Worm (Caenorhabditis elegans) whole organism, L1 larva: ENCODE measurements around the gene Y42G9A.3.
A peak's percentile ranks its signal among the peaks of the same experiment; 100 is the strongest.

Experiments used
- C04F5.9 ChIP-seq: sonication (generic microtip); optimal IDR thresholded peaks from 2 replicates; lab custom pipeline; 2016; ENCODE audit warnings: missing genetic modification characterization, missing compliant biosample characterization
- C16A3.4 ChIP-seq: fragments of 150-350 bp; optimal IDR thresholded peaks from 2 replicates; lab custom pipeline; 2014; ENCODE audit warnings: missing biosample characterization, missing genetic modification characterization
- C34B4.2 ChIP-seq: sonication (generic microtip); optimal IDR thresholded peaks from 2 replicates; lab custom pipeline; 2017; ENCODE audit warnings: mild to moderate bottlenecking, missing genetic modification characterization, missing compliant biosample characterization
- Y116A8C.19 ChIP-seq: sonication (generic microtip); optimal IDR thresholded peaks from 2 replicates; lab custom pipeline; 2016; ENCODE audit warnings: missing compliant biosample characterization, missing genetic modification characterization, borderline replicate concordance
- aly-2 ChIP-seq: fragments of 150-350 bp; optimal IDR thresholded peaks from 2 replicates; lab custom pipeline; 2014; ENCODE audit warnings: missing biosample characterization, missing genetic modification characterization
- blmp-1 ChIP-seq: fragments of 150-350 bp; optimal IDR thresholded peaks from 2 replicates; lab custom pipeline; 2014; ENCODE audit warnings: missing biosample characterization, missing genetic modification characterization
- ceh-63 ChIP-seq: fragments of 200-800 bp; sonication (Bioruptor generic); optimal IDR thresholded peaks from 2 replicates; lab custom pipeline; 2018; ENCODE audit warnings: mild to moderate bottlenecking, missing genetic modification characterization, missing compliant biosample characterization
- ceh-82 ChIP-seq, 3 experiments: fragments of 150-350 bp in 1 of 3; sonication (generic microtip) in 2 of 3; optimal IDR thresholded peaks; 2 replicates each; lab custom pipeline; 2014 to 2017; ENCODE audit warnings: missing biosample characterization in 3 of 3, missing genetic modification characterization in 3 of 3
- dpl-1 ChIP-seq, 3 experiments: fragments of 150-350 bp in 2 of 3; sonication (generic microtip) in 1 of 3; optimal IDR thresholded peaks; 2 replicates each; lab custom pipeline; 2014 to 2017; ENCODE audit warnings: missing biosample characterization in 3 of 3, missing genetic modification characterization in 3 of 3, missing genetic modification reagents in 3 of 3
- dsc-1 ChIP-seq: sonication (generic microtip); optimal IDR thresholded peaks from 2 replicates; lab custom pipeline; 2016; ENCODE audit warnings: mild to moderate bottlenecking, missing genetic modification characterization, missing compliant biosample characterization
- efl-1 ChIP-seq, 4 experiments: fragments of 150-350 bp; optimal IDR thresholded peaks in 3 of 4; peaks in 1 of 4; 1 replicate in 1 of 4; 2 replicates in 3 of 4; lab custom pipeline; 2014; ENCODE audit warnings: missing biosample characterization in 2 of 4, missing genetic modification characterization in 2 of 4, missing genetic modification reagents in 2 of 4
- egl-13 ChIP-seq: sonication (generic microtip); optimal IDR thresholded peaks from 2 replicates; lab custom pipeline; 2016; ENCODE audit warnings: missing genotype, missing genetic modification reagents, missing genetic modification characterization, missing compliant biosample characterization
- elt-2 ChIP-seq: sonication (generic microtip); optimal IDR thresholded peaks from 2 replicates; lab custom pipeline; 2016; ENCODE audit warnings: missing genetic modification characterization, mild to moderate bottlenecking, inconsistent platforms, missing compliant biosample characterization, missing genetic modification reagents
- hlh-17 ChIP-seq: fragments of 200-800 bp; sonication (Bioruptor generic); optimal IDR thresholded peaks from 2 replicates; lab custom pipeline; 2018; ENCODE audit warnings: missing genetic modification characterization, mild to moderate bottlenecking, missing compliant biosample characterization, moderate library complexity, borderline replicate concordance
- jun-1 ChIP-seq: fragments of 150-350 bp; optimal IDR thresholded peaks from 2 replicates; lab custom pipeline; 2014; ENCODE audit warnings: missing biosample characterization, missing genetic modification reagents, missing genetic modification characterization
- lin-14 ChIP-seq: fragments of 200-800 bp; sonication (Bioruptor generic); optimal IDR thresholded peaks from 2 replicates; lab custom pipeline; 2018; ENCODE audit warnings: mild to moderate bottlenecking, missing genetic modification characterization, moderate library complexity, missing compliant biosample characterization
- lin-35 ChIP-seq, 2 experiments: fragments of 150-350 bp; optimal IDR thresholded peaks; 2 replicates each; lab custom pipeline; 2014; ENCODE audit warnings: missing biosample characterization in 2 of 2, missing genetic modification characterization in 2 of 2, missing genetic modification reagents in 2 of 2
- lir-3 ChIP-seq: sonication (generic microtip); optimal IDR thresholded peaks from 2 replicates; lab custom pipeline; 2016; ENCODE audit warnings: mild to moderate bottlenecking, missing genetic modification characterization, moderate library complexity, missing compliant biosample characterization; ENCODE audit not compliant: poor library complexity
- lsy-2 ChIP-seq, 2 experiments: fragments of 150-350 bp; optimal IDR thresholded peaks; 2 replicates each; lab custom pipeline; 2014; ENCODE audit warnings: missing biosample characterization in 2 of 2, missing genetic modification characterization in 2 of 2
- mdl-1 ChIP-seq, 2 experiments: fragments of 150-350 bp; optimal IDR thresholded peaks; 2 replicates each; lab custom pipeline; 2014 to 2017; ENCODE audit warnings: missing biosample characterization in 2 of 2, missing genetic modification characterization in 2 of 2, inconsistent platforms in 1 of 2
- nhr-20 ChIP-seq: sonication (generic microtip); optimal IDR thresholded peaks from 2 replicates; lab custom pipeline; 2016; ENCODE audit warnings: mild to moderate bottlenecking, missing genetic modification characterization, missing compliant biosample characterization
- nhr-237 ChIP-seq: fragments of 150-350 bp; optimal IDR thresholded peaks from 2 replicates; lab custom pipeline; 2014; ENCODE audit warnings: missing biosample characterization, missing genetic modification characterization
- nhr-28 ChIP-seq: fragments of 150-350 bp; optimal IDR thresholded peaks from 2 replicates; lab custom pipeline; 2014; ENCODE audit warnings: missing biosample characterization, missing genetic modification characterization
- nhr-47 ChIP-seq: sonication (generic microtip); optimal IDR thresholded peaks from 2 replicates; lab custom pipeline; 2016; ENCODE audit warnings: mild to moderate bottlenecking, missing genetic modification characterization, moderate library complexity, missing compliant biosample characterization
- nhr-71 ChIP-seq: sonication (generic microtip); optimal IDR thresholded peaks from 2 replicates; lab custom pipeline; 2016; ENCODE audit warnings: mild to moderate bottlenecking, missing genetic modification characterization, moderate library complexity, missing compliant biosample characterization
- nhr-85 ChIP-seq: sonication (generic microtip); peaks from one replicate; lab custom pipeline; 2016; ENCODE audit warnings: missing genetic modification characterization, inconsistent platforms, missing compliant biosample characterization
- nhr-90 ChIP-seq: sonication (generic microtip); optimal IDR thresholded peaks from 2 replicates; lab custom pipeline; 2016; ENCODE audit warnings: mild to moderate bottlenecking, missing genetic modification characterization, missing compliant biosample characterization; ENCODE audit not compliant: poor library complexity
- pax-3 ChIP-seq: fragments of 200-800 bp; sonication (Bioruptor generic); optimal IDR thresholded peaks from 2 replicates; lab custom pipeline; 2018; ENCODE audit warnings: mild to moderate bottlenecking, missing genetic modification characterization, moderate library complexity, missing compliant biosample characterization
- snpc-4 ChIP-seq: fragments of 150-350 bp; optimal IDR thresholded peaks from 2 replicates; lab custom pipeline; 2014; ENCODE audit warnings: missing biosample characterization, missing genetic modification characterization
- snu-23 ChIP-seq: sonication (generic microtip); optimal IDR thresholded peaks from 2 replicates; lab custom pipeline; 2016; ENCODE audit warnings: missing genetic modification characterization, missing compliant biosample characterization
- sox-4 ChIP-seq: sonication (generic microtip); optimal IDR thresholded peaks from 2 replicates; lab custom pipeline; 2016; ENCODE audit warnings: missing genetic modification characterization, missing compliant biosample characterization
- tbx-2 ChIP-seq: sonication (generic microtip); optimal IDR thresholded peaks from 2 replicates; lab custom pipeline; 2016; ENCODE audit warnings: missing genetic modification characterization, missing compliant biosample characterization
- tlp-1 ChIP-seq: fragments of 150-350 bp; optimal IDR thresholded peaks from 2 replicates; lab custom pipeline; 2014; ENCODE audit warnings: missing biosample characterization, missing genetic modification characterization
- unc-30 ChIP-seq: sonication (generic microtip); optimal IDR thresholded peaks from 2 replicates; lab custom pipeline; 2017; ENCODE audit warnings: missing biosample characterization, missing genetic modification characterization
- unc-86 ChIP-seq: sonication (generic microtip); optimal IDR thresholded peaks from 2 replicates; lab custom pipeline; 2016; ENCODE audit warnings: missing genetic modification characterization, missing compliant biosample characterization
- unc-98 ChIP-seq: fragments of 200-800 bp; sonication (Bioruptor generic); IDR thresholded peaks from 2 replicates; pipeline ENCODE4 v1.3.6; 2022; ENCODE audit warnings: missing genetic modification characterization, missing compliant biosample characterization
- xbp-1 ChIP-seq: sonication (generic microtip); optimal IDR thresholded peaks from 2 replicates; lab custom pipeline; 2016; ENCODE audit warnings: missing genetic modification characterization, missing compliant biosample characterization
- zag-1 ChIP-seq: fragments of 150-350 bp; optimal IDR thresholded peaks from 2 replicates; lab custom pipeline; 2014; ENCODE audit warnings: missing biosample characterization, missing genetic modification characterization
- zip-4 ChIP-seq: fragments of 200-800 bp; sonication (Bioruptor generic); optimal IDR thresholded peaks from 2 replicates; lab custom pipeline; 2018; ENCODE audit warnings: mild to moderate bottlenecking, missing genetic modification characterization, moderate library complexity, missing compliant biosample characterization

Y42G9A.3 gene

DNA sequence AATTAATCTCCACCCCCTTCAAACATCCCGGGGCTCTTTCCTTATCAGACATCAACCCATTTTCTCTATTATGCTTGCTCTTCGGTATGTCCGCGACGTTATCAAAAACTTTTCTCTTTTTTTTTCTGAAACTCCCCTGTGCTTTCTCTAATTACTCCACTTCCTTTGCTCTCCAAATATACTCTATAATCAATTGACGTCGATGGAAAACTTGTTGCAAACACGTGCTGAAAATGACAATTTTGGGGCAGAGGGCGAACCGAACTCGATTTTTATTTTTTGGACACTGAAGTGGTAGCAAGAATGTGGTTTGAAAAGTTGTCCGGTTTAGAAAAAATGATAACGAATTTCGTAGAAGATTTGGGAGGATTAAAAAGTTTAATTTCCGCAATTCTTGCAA is 33.0 kb downstream of the Y42G9A.3 start:
- TF ChIP-seq tlp-1 (tag; lab: Kevin White, UChicago) (no peak), tbx-2 (tag; lab: Kevin White, UChicago) (no peak), aly-2 (no peak), jun-1 (tag; lab: Kevin White, UChicago) (no peak), lin-35 (GFP tag; optimal IDR thresholded peaks at IDR 0.05; lab: Kevin White, UChicago) (peak in 1 of 2 experiments; percentile 5), nhr-71 (tag; lab: Kevin White, UChicago) (peak; percentile 21), nhr-85 (no peak), nhr-20 (tag; lab: Kevin White, UChicago) (peak; percentile 44), efl-1 (optimal IDR thresholded peaks at IDR 0.05; lab: Kevin White, UChicago) (no peak), efl-1 (GFP tag; optimal IDR thresholded peaks at IDR 0.05 in 1 of 2; lab: Kevin White, UChicago) (peak in 1 of 2 experiments; percentile 76), mdl-1 (tag; optimal IDR thresholded peaks at IDR 0.05; lab: Kevin White, UChicago) (peak in 1 of 2 experiments; percentile 49), dpl-1 (GFP tag; optimal IDR thresholded peaks at IDR 0.05; lab: Kevin White, UChicago) (no peak), ceh-63 (GFP tag; lab: Kevin White, UChicago) (no peak), xbp-1 (tag; lab: Kevin White, UChicago) (no peak), dsc-1 (tag; lab: Kevin White, UChicago) (no peak), unc-98 (GFP tag; lab: Robert Waterston, UW) (no peak), ceh-82 (tag; optimal IDR thresholded peaks at IDR 0.05; lab: Kevin White, UChicago) (no peak), elt-2 (tag; lab: Kevin White, UChicago) (peak; percentile 95)

DNA sequence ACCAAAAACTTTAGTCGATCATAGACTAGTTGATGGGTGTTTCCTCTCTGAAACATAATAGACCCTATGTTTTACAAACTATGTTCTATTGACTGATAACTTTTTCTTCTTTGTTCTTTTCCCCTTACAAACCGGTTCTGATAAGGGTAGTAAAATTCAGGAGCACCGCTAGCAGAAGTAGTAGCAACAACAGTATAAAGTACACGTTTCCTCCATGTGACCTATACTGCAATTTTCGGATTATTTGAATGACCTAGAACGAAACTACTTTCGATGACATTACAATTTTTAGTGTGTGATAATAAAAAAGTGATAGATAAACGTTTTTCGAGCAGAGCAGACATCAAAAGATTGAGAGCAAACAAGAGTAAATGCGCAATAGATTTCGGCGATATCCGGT is 34.2 kb downstream of the Y42G9A.3 start:
- peak; percentile 32 for TF ChIP-seq nhr-85
- TF ChIP-seq snpc-4 (tag; lab: Kevin White, UChicago) = no peak
- peak; percentile 37 for TF ChIP-seq nhr-71 (tag; lab: Kevin White, UChicago)
- no peak for TF ChIP-seq snu-23 (GFP tag; lab: Kevin White, UChicago)
- TF ChIP-seq lin-14 (GFP tag; lab: Kevin White, UChicago) = peak; percentile 31
- peak in 1 of 2 experiments; percentile 50 for TF ChIP-seq lin-35 (GFP tag; optimal IDR thresholded peaks at IDR 0.05; lab: Kevin White, UChicago)
- TF ChIP-seq egl-13 (tag; lab: Kevin White, UChicago) = no peak
- no peak for TF ChIP-seq C04F5.9 (tag; lab: Kevin White, UChicago)
- TF ChIP-seq elt-2 (tag; lab: Kevin White, UChicago) = peak; percentile 96
- TF ChIP-seq unc-86 = no peak
- no peak for TF ChIP-seq nhr-237 (tag; lab: Kevin White, UChicago)
- no peak for TF ChIP-seq lir-3 (tag; lab: Kevin White, UChicago)
- no peak for TF ChIP-seq sox-4
- TF ChIP-seq lsy-2 (tag; optimal IDR thresholded peaks at IDR 0.05; lab: Kevin White, UChicago) = no peak
- TF ChIP-seq nhr-90 (tag; lab: Kevin White, UChicago) = peak; percentile 1
- no peak for TF ChIP-seq pax-3
- no peak for TF ChIP-seq zip-4 (GFP tag; lab: Kevin White, UChicago)
- TF ChIP-seq nhr-20 (tag; lab: Kevin White, UChicago) = peak; percentile 31
- TF ChIP-seq, all 84 proteins: peak for 7

DNA sequence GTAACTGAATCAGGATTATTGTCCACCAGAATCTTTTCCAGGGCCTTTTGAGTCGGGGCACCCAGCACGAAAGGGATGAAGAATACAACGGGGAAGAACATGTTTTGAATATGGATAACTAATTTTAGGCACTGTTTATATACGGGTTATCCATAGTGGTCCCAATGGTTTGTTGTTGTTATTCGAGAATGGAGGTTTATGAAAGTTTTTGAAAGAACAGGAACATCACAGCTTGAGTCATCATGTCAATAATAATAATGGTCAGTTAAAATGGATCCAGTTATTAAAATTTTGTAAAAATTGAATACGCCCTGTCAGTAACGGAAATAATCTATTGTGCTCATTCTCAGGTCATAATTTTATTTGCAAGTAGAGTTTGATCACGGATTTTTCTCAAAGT is 37.1 kb downstream of the Y42G9A.3 start, which contains the start of gene nas-28:
Gene nas-28 (minus strand): TSS at position 101 of the 400 bp plus-strand sequence.
- TF ChIP-seq zip-4 (GFP tag; lab: Kevin White, UChicago) (no peak), zag-1 (tag; lab: Kevin White, UChicago) (no peak), xbp-1 (tag; lab: Kevin White, UChicago) (no peak), pax-3 (no peak), C16A3.4 (no peak), nhr-47 (tag; lab: Kevin White, UChicago) (no peak), lir-3 (tag; lab: Kevin White, UChicago) (no peak), C34B4.2 (tag; lab: Kevin White, UChicago) (no peak), nhr-28 (tag; lab: Kevin White, UChicago) (no peak), unc-30 (tag; lab: Kevin White, UChicago) (no peak), hlh-17 (no peak), tbx-2 (tag; lab: Kevin White, UChicago) (no peak), egl-13 (tag; lab: Kevin White, UChicago) (no peak), nhr-237 (tag; lab: Kevin White, UChicago) (no peak), blmp-1 (tag; lab: Kevin White, UChicago) (no peak), Y116A8C.19 (tag; lab: Kevin White, UChicago) (no peak)
